Worm (Caenorhabditis elegans) whole organism, L4/young adult: ENCODE measurements around the gene K07F5.15.

Experiments
- W03F9.2 ChIP-seq: fragments of 150-350 bp; optimal IDR thresholded peaks from 2 replicates; lab custom pipeline; 2014; ENCODE audit warnings: missing biosample characterization, missing genetic modification characterization
- dao-5 ChIP-seq: sonication (generic microtip); optimal IDR thresholded peaks from 2 replicates; lab custom pipeline; 2016; ENCODE audit warnings: missing genotype, missing genetic modification characterization, moderate library complexity, missing compliant biosample characterization
- him-1 ChIP-seq: sonication (generic microtip); optimal IDR thresholded peaks from 2 replicates; lab custom pipeline; 2016; ENCODE audit warnings: missing genotype, missing genetic modification reagents, missing genetic modification characterization, missing compliant biosample characterization

DNA sequence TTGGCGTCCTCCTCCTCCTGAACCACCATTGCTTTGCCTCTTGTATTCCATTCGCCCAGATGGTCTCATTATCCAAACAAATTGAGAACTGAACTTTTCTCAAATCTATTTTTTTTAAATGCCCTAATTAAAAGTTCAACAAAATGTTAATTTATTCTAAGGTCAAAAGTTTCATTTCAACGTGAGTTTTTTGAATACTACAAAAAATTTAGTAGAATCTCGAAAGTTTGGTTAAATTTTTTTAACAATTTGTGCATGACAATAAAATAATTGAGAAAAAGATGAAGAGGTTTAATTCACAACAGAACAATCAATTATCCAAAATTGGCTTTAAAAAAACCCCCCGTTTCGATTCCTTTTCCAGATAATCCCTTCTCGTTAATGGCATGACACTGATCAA lies 27.1 kb downstream of the K07F5.15 start, which contains the start of gene F32B6.4:
- TF ChIP-seq W03F9.2 (no peak), dao-5 (tag; lab: Kevin White, UChicago) (no peak), him-1 (tag; lab: Kevin White, UChicago) (no peak)
